Worm (Caenorhabditis elegans) whole organism, L2 larva: ENCODE results near the gene sup-26.

Source experiments
- F13H6.1 ChIP-seq: sonication (generic microtip); optimal IDR thresholded peaks from 2 replicates; lab custom pipeline; 2016; ENCODE audit warnings: missing genetic modification characterization, missing compliant biosample characterization
- aly-2 ChIP-seq: fragments of 150-350 bp; optimal IDR thresholded peaks from 2 replicates; lab custom pipeline; 2014; ENCODE audit warnings: missing biosample characterization, missing genetic modification characterization
- ceh-16 ChIP-seq: fragments of 150-350 bp; optimal IDR thresholded peaks from 2 replicates; lab custom pipeline; 2014; ENCODE audit warnings: missing biosample characterization, missing genetic modification characterization
- elt-1 ChIP-seq: fragments of 150-350 bp; optimal IDR thresholded peaks from 2 replicates; lab custom pipeline; 2014; ENCODE audit warnings: missing biosample characterization, missing genetic modification characterization
- elt-3 ChIP-seq: sonication (generic microtip); optimal IDR thresholded peaks from 2 replicates; lab custom pipeline; 2017; ENCODE audit warnings: missing biosample characterization, missing genetic modification characterization
- gmeb-1 ChIP-seq: fragments of 150-350 bp; optimal IDR thresholded peaks from 2 replicates; lab custom pipeline; 2014; ENCODE audit warnings: missing biosample characterization, missing genetic modification characterization
- lin-11 ChIP-seq: fragments of 150-350 bp; sonication (generic microtip); optimal IDR thresholded peaks from 2 replicates; lab custom pipeline; 2014; ENCODE audit warnings: missing biosample characterization, missing genetic modification characterization, inconsistent platforms, mixed read lengths
- nhr-12 ChIP-seq: fragments of 150-350 bp; optimal IDR thresholded peaks from 2 replicates; lab custom pipeline; 2014; ENCODE audit warnings: missing biosample characterization, missing genetic modification characterization
- nhr-237 ChIP-seq: fragments of 150-350 bp; optimal IDR thresholded peaks from 2 replicates; lab custom pipeline; 2014; ENCODE audit warnings: missing biosample characterization, missing genetic modification characterization
- nhr-77 ChIP-seq: fragments of 150-350 bp; optimal IDR thresholded peaks from 2 replicates; lab custom pipeline; 2014; ENCODE audit warnings: missing biosample characterization, missing genetic modification characterization
- snpc-4 ChIP-seq: fragments of 150-350 bp; optimal IDR thresholded peaks from 2 replicates; lab custom pipeline; 2014; ENCODE audit warnings: missing biosample characterization, missing genetic modification characterization
- unc-55 ChIP-seq: fragments of 150-350 bp; sonication (generic microtip); optimal IDR thresholded peaks from 3 replicates; lab custom pipeline; 2014; ENCODE audit warnings: missing biosample characterization, missing genetic modification reagents, missing genetic modification characterization
- unc-62 ChIP-seq: fragments of 150-350 bp; optimal IDR thresholded peaks from 2 replicates; lab custom pipeline; 2014; ENCODE audit warnings: missing biosample characterization, missing genetic modification reagents, missing genetic modification characterization

ce11 chrIII:4289952-4290351 lies 9.9 kb upstream of the sup-26 start:
- TF ChIP-seq unc-62 (GFP tag; lab: Kevin White, UChicago) = no peak
- no peak for TF ChIP-seq nhr-12
- no peak for TF ChIP-seq lin-11
- no peak for TF ChIP-seq aly-2 (tag; lab: Kevin White, UChicago)
- TF ChIP-seq nhr-237 = no peak
- no peak for TF ChIP-seq snpc-4 (tag; lab: Kevin White, UChicago)
- TF ChIP-seq nhr-77 (tag; lab: Kevin White, UChicago) = no peak
- no peak for TF ChIP-seq elt-3 (tag; lab: Kevin White, UChicago)
- no peak for TF ChIP-seq gmeb-1 (tag; lab: Kevin White, UChicago)
- TF ChIP-seq ceh-16 (tag; lab: Kevin White, UChicago) = no peak
- TF ChIP-seq F13H6.1 (tag; lab: Kevin White, UChicago) = no peak
- TF ChIP-seq elt-1 = no peak
- no peak for TF ChIP-seq unc-55 (GFP tag; lab: Kevin White, UChicago)
